Worm (Caenorhabditis elegans) whole organism, L4 larva: ENCODE measurements around the gene srt-17.

Experiments
- F26F4.8 ChIP-seq: fragments of 200-800 bp; sonication (Bioruptor generic); conservative IDR thresholded peaks from 2 replicates; pipeline ENCODE4 v1.3.6; 2022; ENCODE audit warnings: missing genetic modification characterization, missing compliant biosample characterization
- F49E8.2 ChIP-seq: sonication (generic microtip); optimal IDR thresholded peaks from 2 replicates; lab custom pipeline; 2016; ENCODE audit warnings: missing compliant biosample characterization, mild to moderate bottlenecking, missing genetic modification characterization, borderline replicate concordance
- Y48G9A.11 ChIP-seq: fragments of 200-800 bp; sonication (Bioruptor generic); IDR thresholded peaks from 2 replicates; pipeline ENCODE4 v1.3.6; 2022; ENCODE audit warnings: missing genetic modification reagents, missing genetic modification characterization, missing compliant biosample characterization
- Y5F2A.4 ChIP-seq: fragments of 200-800 bp; sonication (Bioruptor generic); optimal IDR thresholded peaks from 2 replicates; lab custom pipeline; 2018; ENCODE audit warnings: mild to moderate bottlenecking, missing genetic modification characterization, missing compliant biosample characterization
- Y75B8A.6 ChIP-seq: fragments of 200-800 bp; sonication (Bioruptor generic); IDR thresholded peaks from 2 replicates; pipeline ENCODE4 v1.3.6; 2022; ENCODE audit warnings: missing genetic modification reagents, missing genetic modification characterization, missing compliant biosample characterization
- aha-1 ChIP-seq: fragments of 150-350 bp; peaks from one replicate; lab custom pipeline; 2014; ENCODE audit warnings: missing biosample characterization, missing genetic modification characterization
- arid-1 ChIP-seq: fragments of 200-800 bp; sonication (Bioruptor generic); conservative IDR thresholded peaks from 2 replicates; pipeline ENCODE4 v1.3.6; 2022; ENCODE audit warnings: missing genetic modification reagents, missing genetic modification characterization, missing compliant biosample characterization
- ceh-20 ChIP-seq: fragments of 200-800 bp; sonication (Bioruptor generic); IDR thresholded peaks from 2 replicates; pipeline ENCODE4 v1.3.6; 2022; ENCODE audit warnings: missing genetic modification reagents, missing genetic modification characterization, missing compliant biosample characterization
- ceh-28 ChIP-seq: fragments of 150-350 bp; optimal IDR thresholded peaks from 2 replicates; lab custom pipeline; 2014; ENCODE audit warnings: missing biosample characterization, missing genetic modification reagents, missing genetic modification characterization
- ceh-32 ChIP-seq: sonication (generic microtip); optimal IDR thresholded peaks from 2 replicates; lab custom pipeline; 2016; ENCODE audit warnings: mild to moderate bottlenecking, missing genetic modification characterization, missing compliant biosample characterization; ENCODE audit not compliant: poor library complexity
- daf-12 ChIP-seq: fragments of 150-350 bp; optimal IDR thresholded peaks from 2 replicates; lab custom pipeline; 2014; ENCODE audit warnings: missing biosample characterization, missing genetic modification reagents, missing genetic modification characterization
- daf-19 ChIP-seq: fragments of 200-800 bp; sonication (Bioruptor generic); conservative IDR thresholded peaks from 2 replicates; pipeline ENCODE4 v1.3.6; 2022; ENCODE audit warnings: missing genetic modification characterization, missing compliant biosample characterization
- dmd-6 ChIP-seq: fragments of 200-800 bp; sonication (Bioruptor generic); IDR thresholded peaks from 2 replicates; pipeline ENCODE4 v1.3.6; 2022; ENCODE audit warnings: missing genetic modification reagents, missing genetic modification characterization, missing compliant biosample characterization
- dmd-9 ChIP-seq: fragments of 200-800 bp; sonication (Bioruptor generic); IDR thresholded peaks from 2 replicates; pipeline ENCODE4 v1.3.6; 2022; ENCODE audit warnings: missing genetic modification reagents, missing genetic modification characterization, missing compliant biosample characterization
- dpl-1 ChIP-seq: fragments of 150-350 bp; optimal IDR thresholded peaks from 2 replicates; lab custom pipeline; 2014; ENCODE audit warnings: missing biosample characterization, missing genetic modification reagents, missing genetic modification characterization
- hif-1 ChIP-seq, 2 experiments: sonication (generic microtip); optimal IDR thresholded peaks; 2 replicates each; lab custom pipeline; 2016 to 2017; ENCODE audit warnings: missing compliant biosample characterization in 2 of 2, missing genetic modification characterization in 2 of 2, missing genetic modification reagents in 2 of 2, missing genotype in 2 of 2, mild to moderate bottlenecking in 1 of 2
- lir-3 ChIP-seq: sonication (generic microtip); optimal IDR thresholded peaks from 2 replicates; lab custom pipeline; 2016; ENCODE audit warnings: mild to moderate bottlenecking, missing genetic modification characterization, missing compliant biosample characterization
- madf-9 ChIP-seq: fragments of 200-800 bp; sonication (Bioruptor generic); conservative IDR thresholded peaks from 2 replicates; pipeline ENCODE4 v1.3.6; 2022; ENCODE audit warnings: missing genetic modification reagents, missing genetic modification characterization, missing compliant biosample characterization
- nhr-11 ChIP-seq: fragments of 150-350 bp; optimal IDR thresholded peaks from 2 replicates; lab custom pipeline; 2014; ENCODE audit warnings: missing biosample characterization, missing genetic modification characterization
- nhr-25 ChIP-seq: sonication (generic microtip); optimal IDR thresholded peaks from 2 replicates; lab custom pipeline; 2017; ENCODE audit warnings: missing genetic modification characterization, mild to moderate bottlenecking, missing compliant biosample characterization, antibody characterized with exemption, moderate library complexity, borderline replicate concordance; ENCODE audit not compliant: insufficient read depth
- nhr-77 ChIP-seq: fragments of 150-350 bp; optimal IDR thresholded peaks from 2 replicates; lab custom pipeline; 2014; ENCODE audit warnings: missing biosample characterization, missing genetic modification characterization
- pha-4 ChIP-seq, 2 experiments: fragments of 150-350 bp in 1 of 2; fragments of 200-800 bp in 1 of 2; sonication (Bioruptor generic) in 1 of 2; IDR thresholded peaks in 1 of 2; optimal IDR thresholded peaks in 1 of 2; 2 replicates each; pipeline versions ENCODE4 v1.3.6 to Lab custom; 2014 to 2022; ENCODE audit warnings: missing genetic modification characterization in 2 of 2, missing genetic modification reagents in 2 of 2, missing biosample characterization in 1 of 2, missing compliant biosample characterization in 1 of 2
- spr-1 ChIP-seq: sonication (generic microtip); optimal IDR thresholded peaks from 2 replicates; lab custom pipeline; 2016; ENCODE audit warnings: mild to moderate bottlenecking, missing genetic modification characterization, missing compliant biosample characterization
- tra-1 ChIP-seq: fragments of 200-800 bp; sonication (Bioruptor generic); IDR thresholded peaks from 2 replicates; pipeline ENCODE4 v1.3.6; 2022; ENCODE audit warnings: missing genetic modification reagents, missing genetic modification characterization, missing compliant biosample characterization
- unc-62 ChIP-seq, 3 experiments: fragments of 150-350 bp in 1 of 3; sonication (generic microtip); optimal IDR thresholded peaks in 2 of 3; peaks in 1 of 3; 1 replicate in 1 of 3; 2 replicates in 2 of 3; lab custom pipeline; 2014 to 2017; ENCODE audit warnings: missing biosample characterization in 3 of 3, missing genetic modification characterization in 3 of 3, missing genetic modification reagents in 3 of 3, missing genotype in 1 of 3
- vab-7 ChIP-seq: fragments of 200-800 bp; sonication (Bioruptor generic); IDR thresholded peaks from 2 replicates; pipeline ENCODE4 v1.3.6; 2022; ENCODE audit warnings: missing genetic modification reagents, missing genetic modification characterization, missing compliant biosample characterization
- zip-11 ChIP-seq: fragments of 200-800 bp; sonication (Bioruptor generic); IDR thresholded peaks from 2 replicates; pipeline ENCODE4 v1.3.6; 2022; ENCODE audit warnings: missing genetic modification characterization, missing compliant biosample characterization
- zip-2 ChIP-seq: fragments of 150-350 bp; optimal IDR thresholded peaks from 2 replicates; lab custom pipeline; 2014; ENCODE audit warnings: missing biosample characterization, missing genetic modification characterization

srt-17 gene

ce11 chrV:578977-579376 is 45.8 kb downstream of the srt-17 start, which contains the start of gene K06H6.4:
Gene K06H6.4 (plus strand): TSS chrV:579277.
- TF ChIP-seq nhr-77 (tag; lab: Kevin White, UChicago): no peak
- TF ChIP-seq nhr-11 (tag; lab: Kevin White, UChicago): no peak
- TF ChIP-seq dpl-1: no peak
- TF ChIP-seq pha-4 (GFP tag; IDR thresholded peaks at IDR 0.05; lab: Robert Waterston, UW): no peak
- TF ChIP-seq pha-4 (tag; optimal IDR thresholded peaks at IDR 0.05; lab: Kevin White, UChicago): no peak
- no peak for TF ChIP-seq zip-2
- TF ChIP-seq lir-3 (tag; lab: Kevin White, UChicago): no peak
- TF ChIP-seq F26F4.8 (GFP tag; lab: Robert Waterston, UW): no peak
- TF ChIP-seq spr-1 (tag; lab: Kevin White, UChicago): no peak
- TF ChIP-seq Y75B8A.6: no peak
- no peak for TF ChIP-seq daf-19 (GFP tag; lab: Robert Waterston, UW)
- no peak for TF ChIP-seq nhr-25 (tag; lab: Kevin White, UChicago)
- TF ChIP-seq aha-1 (tag; lab: Kevin White, UChicago): no peak
- no peak for TF ChIP-seq Y48G9A.11 (GFP tag; lab: Robert Waterston, UW)
- no peak for TF ChIP-seq madf-9 (GFP tag; lab: Robert Waterston, UW)
- TF ChIP-seq ceh-20 (GFP tag; lab: Robert Waterston, UW): no peak
- TF ChIP-seq dmd-6: no peak
- TF ChIP-seq, all 104 proteins: peak for 0

ce11 chrV:576918-577317 is 47.9 kb downstream of the srt-17 start:
- no peak for TF ChIP-seq hif-1 (tag; optimal IDR thresholded peaks at IDR 0.05; lab: Kevin White, UChicago)
- TF ChIP-seq zip-11: no peak
- peak in 1 of 2 experiments; percentile 97 for TF ChIP-seq unc-62 (GFP tag; optimal IDR thresholded peaks at IDR 0.05 in 1 of 2; lab: Kevin White, UChicago)
- TF ChIP-seq unc-62 (tag; optimal IDR thresholded peaks at IDR 0.05; lab: Kevin White, UChicago): no peak

DNA sequence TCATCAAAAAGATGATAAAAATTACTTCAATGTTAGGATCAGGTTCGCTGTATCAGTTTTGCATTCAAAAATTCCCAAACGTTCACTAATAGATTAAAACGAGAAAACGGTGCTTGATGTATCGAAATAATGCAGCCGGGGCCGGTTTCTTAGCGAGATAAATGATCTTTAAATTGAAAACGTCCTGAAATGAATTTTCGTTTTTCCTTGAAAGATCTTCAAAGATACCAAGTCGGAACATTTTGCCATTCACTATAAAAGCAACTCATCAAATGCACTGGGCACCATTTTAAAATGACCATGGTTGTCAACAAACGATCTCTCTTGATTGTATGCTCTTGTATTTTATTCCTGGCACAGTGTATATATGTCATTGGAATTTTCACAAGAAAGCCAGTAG is 48.8 kb downstream of the srt-17 start, which contains the start of gene K06H6.5:
TSS of gene K06H6.5 (plus strand) at position 301 of the 400 bp plus-strand sequence.
- TF ChIP-seq tra-1 (GFP tag; lab: Robert Waterston, UW) (no peak), vab-7 (GFP tag; lab: Robert Waterston, UW) (no peak), dmd-9 (GFP tag; lab: Robert Waterston, UW) (no peak), ceh-32 (tag; lab: Kevin White, UChicago) (no peak)

DNA sequence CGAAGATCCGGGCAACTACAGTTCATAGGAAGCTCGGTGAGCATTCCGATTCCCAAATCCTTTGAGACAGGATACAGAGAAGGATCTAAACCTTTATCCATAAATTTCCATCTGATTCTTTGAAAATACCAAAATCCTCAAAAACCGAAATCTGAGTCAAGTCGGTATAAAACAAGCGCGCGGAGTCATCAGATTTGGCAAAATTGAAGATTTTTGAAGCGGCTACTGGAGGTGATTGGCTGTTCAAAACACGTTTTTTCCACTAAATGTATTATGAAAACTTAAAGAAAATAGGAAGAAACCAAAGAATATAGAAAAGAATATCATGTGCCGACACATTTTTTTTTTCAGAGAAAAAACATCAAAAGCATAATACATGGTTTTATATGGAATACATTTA is 50.2 kb downstream of the srt-17 start, which contains the start of gene C14C6.13:
TSS of gene C14C6.13 (minus strand) at position 101 of the 400 bp plus-strand sequence.
- TF ChIP-seq arid-1 (GFP tag; lab: Robert Waterston, UW) (no peak), daf-12 (tag; lab: Kevin White, UChicago) (no peak), F49E8.2 (no peak), ceh-28 (tag; lab: Kevin White, UChicago) (no peak), spr-1 (tag; lab: Kevin White, UChicago) (no peak), Y5F2A.4 (GFP tag; lab: Kevin White, UChicago) (no peak)
